Worm (Caenorhabditis elegans): ENCODE results near the gene mbk-1.
A peak's percentile ranks its signal among the peaks of the same experiment; 100 is the strongest.

The mbk-1 gene

DNA sequence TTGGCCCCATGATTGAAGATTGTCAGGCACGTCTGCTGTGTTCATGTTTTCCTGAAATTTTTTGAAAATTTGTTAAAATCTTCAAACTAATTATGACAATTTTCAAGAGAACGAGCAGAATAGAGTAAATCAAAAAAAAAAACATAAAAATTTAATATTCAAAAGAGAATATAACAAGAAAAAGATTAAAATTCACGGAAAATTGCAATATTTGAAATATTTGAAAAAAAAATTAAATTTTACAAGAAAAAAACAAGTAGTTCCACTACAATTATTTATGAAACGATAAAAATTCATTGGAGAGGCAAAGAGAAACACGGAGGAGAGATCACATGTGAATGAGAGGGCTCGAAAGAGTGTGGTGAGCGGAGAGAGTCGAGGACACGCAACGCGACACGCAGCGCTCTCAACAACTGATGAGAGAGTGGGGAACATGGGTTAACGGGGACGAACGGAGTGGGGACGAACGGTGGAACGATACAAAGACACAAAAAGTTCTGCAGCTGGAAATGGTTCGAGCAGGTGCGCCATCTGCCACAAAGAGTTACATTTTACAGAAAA, at the start of gene mbk-1 (continued):
- TF ChIP-seq lin-39 (tag; optimal IDR thresholded peaks at IDR 0.05) (no peak), egl-27 (tag; optimal IDR thresholded peaks at IDR 0.05) (peak in 1 of 2 experiments; percentile 7), sptf-1 (tag; optimal IDR thresholded peaks at IDR 0.05) (no peak), nhr-71 (tag; optimal IDR thresholded peaks at IDR 0.05) (peak; percentile 85), unc-86 (tag; optimal IDR thresholded peaks at IDR 0.05) (peak; percentile 43), fos-1 (tag; optimal IDR thresholded peaks at IDR 0.05) (no peak), ceh-88 (GFP tag; IDR thresholded peaks at IDR 0.05) (no peak), elt-2 (tag; optimal IDR thresholded peaks at IDR 0.05) (peak; percentile 56), hlh-4 (tag; optimal IDR thresholded peaks at IDR 0.05) (no peak), mef-2 (tag; optimal IDR thresholded peaks at IDR 0.05) (no peak), mdl-1 (tag; optimal IDR thresholded peaks at IDR 0.05) (peak in 1 of 2 experiments; percentile 75), tlp-1 (tag; optimal IDR thresholded peaks at IDR 0.05) (no peak), dpl-1 (GFP tag; optimal IDR thresholded peaks at IDR 0.05) (peak in 2 of 3 experiments; percentile 28 to 41), lir-3 (tag; optimal IDR thresholded peaks at IDR 0.05; ENCODE audit: poor library complexity) (no peak), C34B4.2 (tag; optimal IDR thresholded peaks at IDR 0.05) (no peak), F16B12.6 (tag; optimal IDR thresholded peaks at IDR 0.05) (no peak), ceh-63 (GFP tag; optimal IDR thresholded peaks at IDR 0.05) (no peak), ets-5 (GFP tag; IDR thresholded peaks at IDR 0.05) (no peak), ces-1 (GFP tag; optimal IDR thresholded peaks at IDR 0.05) (no peak), lin-13 (GFP tag; optimal IDR thresholded peaks at IDR 0.05) (no peak), egl-13 (tag; optimal IDR thresholded peaks at IDR 0.05) (peak; percentile 57), irx-1 (tag; optimal IDR thresholded peaks at IDR 0.05) (peak; percentile 39), lin-35 (GFP tag; optimal IDR thresholded peaks at IDR 0.05) (peak; percentile 16 to 69), efl-1 (optimal IDR thresholded peaks at IDR 0.05) (peak; percentile 39 to 74), efl-1 (GFP tag; optimal IDR thresholded peaks at IDR 0.05 in 1 of 2) (peak; percentile 10 to 35), ztf-11 (tag; optimal IDR thresholded peaks at IDR 0.05) (peak in 1 of 2 experiments; percentile 11), rnt-1 (tag; optimal IDR thresholded peaks at IDR 0.05) (no peak), lin-14 (GFP tag; optimal IDR thresholded peaks at IDR 0.05) (peak; percentile 97), unc-98 (GFP tag; IDR thresholded peaks at IDR 0.05) (no peak), ceh-82 (tag; optimal IDR thresholded peaks at IDR 0.05) (peak in 2 of 3 experiments; percentile 11 to 59), fkh-10 (GFP tag; optimal IDR thresholded peaks at IDR 0.05) (no peak)

DNA sequence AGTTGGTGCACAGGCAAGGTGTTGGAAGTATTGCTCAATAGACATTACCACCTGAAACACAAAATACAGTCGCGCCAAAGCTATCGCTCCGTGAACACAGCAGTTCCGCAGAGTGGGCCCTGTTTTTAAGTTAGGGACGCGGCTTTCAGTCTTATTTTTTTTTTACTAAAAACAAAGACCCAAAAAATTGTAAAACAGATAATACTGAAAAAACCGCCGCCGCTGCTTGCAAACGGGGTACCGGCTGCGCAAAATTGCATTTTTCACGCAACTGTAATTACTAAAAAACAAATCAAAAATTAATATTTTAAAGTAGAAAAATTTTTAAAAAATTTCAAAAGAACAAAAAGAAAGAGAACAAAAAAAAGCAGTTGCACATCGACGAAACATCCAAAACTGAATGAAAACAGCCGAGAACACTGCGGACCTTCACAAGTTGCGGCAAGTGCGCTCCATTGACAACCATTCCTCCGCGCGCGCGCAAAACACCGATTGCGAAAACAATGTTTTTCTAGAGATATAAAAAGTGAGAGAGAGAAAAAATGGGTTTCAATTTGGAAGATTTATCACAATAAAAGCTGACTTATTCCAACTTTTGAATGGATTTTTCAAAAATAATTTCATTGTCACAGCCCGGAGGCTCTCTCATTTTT, 48.6 kb upstream of the mbk-1 start, which contains the start of gene F31F6.3:
Gene F31F6.3 (minus strand): TSS at position 51 of the 653 bp plus-strand sequence.
- TF ChIP-seq nhr-77 (tag; optimal IDR thresholded peaks at IDR 0.05) (no peak), lin-14 (GFP tag; optimal IDR thresholded peaks at IDR 0.05) (no peak), ceh-90 (tag; optimal IDR thresholded peaks at IDR 0.05) (no peak), efl-1 (optimal IDR thresholded peaks at IDR 0.05) (no peak), efl-1 (GFP tag; optimal IDR thresholded peaks at IDR 0.05 in 1 of 2) (no peak), C16A3.4 (tag; optimal IDR thresholded peaks at IDR 0.05) (no peak), nhr-11 (tag; optimal IDR thresholded peaks at IDR 0.05) (no peak), mab-9 (GFP tag; IDR thresholded peaks at IDR 0.05) (no peak), zip-4 (GFP tag; optimal IDR thresholded peaks at IDR 0.05) (no peak), efl-3 (GFP tag; optimal IDR thresholded peaks at IDR 0.05) (no peak), sptf-1 (tag; optimal IDR thresholded peaks at IDR 0.05) (no peak), hlh-17 (GFP tag; optimal IDR thresholded peaks at IDR 0.05; ENCODE audit: borderline replicate concordance) (no peak), dpl-1 (GFP tag; optimal IDR thresholded peaks at IDR 0.05) (no peak), ztf-4 (tag; optimal IDR thresholded peaks at IDR 0.05) (no peak), vab-15 (tag; optimal IDR thresholded peaks at IDR 0.05) (no peak), F16B12.6 (tag; optimal IDR thresholded peaks at IDR 0.05) (no peak), lsy-2 (tag; optimal IDR thresholded peaks at IDR 0.05) (no peak), egl-13 (tag; optimal IDR thresholded peaks at IDR 0.05) (no peak), aha-1 (tag; optimal IDR thresholded peaks at IDR 0.05) (no peak), mdl-1 (tag; optimal IDR thresholded peaks at IDR 0.05) (no peak)
